Fruit fly (Drosophila melanogaster): Measurements from ENCODE around the gene Syn.
A peak's percentile ranks its signal among the peaks of the same experiment; 100 is the strongest.

Gene Syn

dm6 chr3R:10190084-10190782 lies at the start of gene Syn:
Syn (plus strand) TSS chr3R:10190689.
- TF ChIP-seq Sox100B (GFP tag; optimal IDR thresholded peaks at IDR 0.05) (peak; percentile 24), lab (GFP tag; optimal IDR thresholded peaks at IDR 0.05) (peak; percentile 28), zfh1 (GFP tag; IDR thresholded peaks at IDR 0.05) (no peak), fd96Cb (tag; optimal IDR thresholded peaks at IDR 0.05) (peak; percentile 3), CG12219 (GFP tag; optimal IDR thresholded peaks at IDR 0.05) (no peak), CG18764 (GFP tag; optimal IDR thresholded peaks at IDR 0.05) (no peak), grau (tag; optimal IDR thresholded peaks at IDR 0.05) (peak; percentile 31), CG31441 (GFP tag; IDR thresholded peaks at IDR 0.05) (peak; percentile 17; the same call in 1 of the 2 replicates), mirr (GFP tag; optimal IDR thresholded peaks at IDR 0.05) (no peak), chm (GFP tag; IDR thresholded peaks at IDR 0.05) (no peak), Awh (GFP tag; IDR thresholded peaks at IDR 0.05) (no peak), CG17802 (tag; optimal IDR thresholded peaks at IDR 0.05) (no peak), gem (tag; optimal IDR thresholded peaks at IDR 0.05) (peak; percentile 57), az2 (GFP tag; optimal IDR thresholded peaks at IDR 0.05) (no peak), CG17359 (tag; optimal IDR thresholded peaks at IDR 0.05) (peak; percentile 24), dmrt99B (tag; optimal IDR thresholded peaks at IDR 0.05) (peak; percentile 24), emc (GFP tag; optimal IDR thresholded peaks at IDR 0.05) (no peak), zf30C (GFP tag; optimal IDR thresholded peaks at IDR 0.05) (peak; percentile 47), kah (GFP tag; optimal IDR thresholded peaks at IDR 0.05) (no peak), CG5953 (GFP tag; IDR thresholded peaks at IDR 0.05) (no peak), dysf (GFP tag; IDR thresholded peaks at IDR 0.05) (peak; percentile 18; the same call in 1 of the 3 replicates), CG11504 (tag; optimal IDR thresholded peaks at IDR 0.05) (peak; percentile 40), D19A (tag; optimal IDR thresholded peaks at IDR 0.05) (peak; percentile 73), CG2875 (GFP tag; optimal IDR thresholded peaks at IDR 0.05) (no peak), nmo (GFP tag; optimal IDR thresholded peaks at IDR 0.05) (peak; percentile 26), CG15011 (GFP tag; optimal IDR thresholded peaks at IDR 0.05) (no peak), CG9727 (GFP tag; optimal IDR thresholded peaks at IDR 0.05) (peak; percentile 35), tin (GFP tag; optimal IDR thresholded peaks at IDR 0.05) (no peak), danr (GFP tag; IDR thresholded peaks at IDR 0.05) (no peak), CG12155 (GFP tag; optimal IDR thresholded peaks at IDR 0.05) (no peak), dmrt11E (tag; optimal IDR thresholded peaks at IDR 0.05) (no peak), CG33213 (GFP tag; optimal IDR thresholded peaks at IDR 0.05) (no peak), CG8281 (tag; optimal IDR thresholded peaks at IDR 0.05) (no peak), sens (GFP tag) (peak; percentile 69), CG17328 (GFP tag; IDR thresholded peaks at IDR 0.05) (no peak), Xbp1 (GFP tag; optimal IDR thresholded peaks at IDR 0.05) (peak; percentile 10), slbo (GFP tag; IDR thresholded peaks at IDR 0.05) (peak; percentile 40; the same call in 1 of the 2 replicates), wor (GFP tag; IDR thresholded peaks at IDR 0.05) (no peak), CG18262 (tag; optimal IDR thresholded peaks at IDR 0.05) (peak; percentile 41), Usf (GFP tag; optimal IDR thresholded peaks at IDR 0.05) (no peak), Sox102F (GFP tag; optimal IDR thresholded peaks at IDR 0.05) (peak; percentile 42), pan (optimal IDR thresholded peaks at IDR 0.05) (no peak), pan (GFP tag; optimal IDR thresholded peaks at IDR 0.05 in 1 of 2, IDR thresholded peaks at IDR 0.05 in 1 of 2) (no peak), CG8359 (GFP tag; optimal IDR thresholded peaks at IDR 0.05; ENCODE audit: borderline replicate concordance) (no peak), pzg (GFP tag; optimal IDR thresholded peaks at IDR 0.05) (no peak), CoRest (tag; optimal IDR thresholded peaks at IDR 0.05) (peak; percentile 25), gcm2 (GFP tag; optimal IDR thresholded peaks at IDR 0.05) (no peak), CG7839 (tag; optimal IDR thresholded peaks at IDR 0.05) (peak; percentile 33), CG18599 (GFP tag; optimal IDR thresholded peaks at IDR 0.05) (peak; percentile 33), CG13775 (GFP tag; optimal IDR thresholded peaks at IDR 0.05) (no peak)

All from whole organism, embryonic.